Worm (Caenorhabditis elegans): ENCODE data around the gene Y43F4B.10.

DNA sequence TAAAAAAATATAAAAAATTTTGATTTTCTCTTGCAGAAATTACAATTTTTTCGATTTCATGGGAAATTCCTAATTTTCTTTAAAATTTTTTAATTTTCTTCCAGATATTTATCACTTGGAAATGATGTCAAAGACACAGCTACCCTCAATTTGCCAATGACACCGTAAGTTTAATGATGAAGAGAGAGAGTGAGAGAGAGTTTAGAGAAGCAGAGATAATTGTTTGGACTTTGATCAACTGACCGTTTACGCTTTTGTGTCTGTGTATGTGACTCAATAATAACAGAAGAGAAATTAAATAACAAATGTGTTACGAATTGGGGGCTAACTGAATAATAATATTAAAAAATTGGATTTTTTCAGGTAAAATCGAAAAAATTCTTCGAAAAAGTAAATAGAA, 3.3 kb upstream of the Y43F4B.10 start:
- no peak for TF ChIP-seq lsy-2 (tag; optimal IDR thresholded peaks at IDR 0.05)
- no peak for TF ChIP-seq ztf-11 (tag; optimal IDR thresholded peaks at IDR 0.05)
- no peak for TF ChIP-seq snpc-4 (tag; optimal IDR thresholded peaks at IDR 0.05)
- no peak for TF ChIP-seq ces-1 (GFP tag; optimal IDR thresholded peaks at IDR 0.05)
- TF ChIP-seq elt-3 (tag; optimal IDR thresholded peaks at IDR 0.05) = no peak
- no peak for TF ChIP-seq unc-39 (tag; optimal IDR thresholded peaks at IDR 0.05)
- no peak for TF ChIP-seq unc-120 (tag; optimal IDR thresholded peaks at IDR 0.05; ENCODE audit: poor library complexity, severe bottlenecking)
- no peak for TF ChIP-seq nhr-76 (tag; optimal IDR thresholded peaks at IDR 0.05)
- TF ChIP-seq hlh-1 (tag; optimal IDR thresholded peaks at IDR 0.05) = no peak

Measured in whole organism, mixed stage, embryonic.